Fruit fly (Drosophila melanogaster) whole organism, embryonic: ENCODE results near the gene CG32192.

ENCODE experiments used
- Bteb2 ChIP-seq: fragments of 200-800 bp; sonication (Bioruptor generic); optimal IDR thresholded peaks from 2 replicates; lab custom pipeline; 2016; ENCODE audit warnings: missing biosample characterization, missing genetic modification characterization
- CG10654 ChIP-seq: fragments of 200-800 bp; sonication (Bioruptor generic); optimal IDR thresholded peaks from 2 replicates; lab custom pipeline; 2016; ENCODE audit warnings: missing biosample characterization, missing genetic modification characterization
- CG11247 ChIP-seq: fragments of 200-800 bp; sonication (Bioruptor generic); IDR thresholded peaks from 2 replicates; pipeline ENCODE4 v1.3.6; 2022; ENCODE audit warnings: missing biosample characterization, missing genetic modification characterization
- CG11398 ChIP-seq: fragments of 200-800 bp; sonication (Bioruptor generic); optimal IDR thresholded peaks from 2 replicates; lab custom pipeline; 2016; ENCODE audit warnings: missing biosample characterization, missing genetic modification characterization
- CG11696 ChIP-seq: fragments of 200-800 bp; sonication (Bioruptor generic); IDR thresholded peaks from 2 replicates; pipeline ENCODE4 v1.3.6; 2022; ENCODE audit warnings: missing biosample characterization, missing genetic modification characterization
- CG12071 ChIP-seq: fragments of 200-800 bp; sonication (Bioruptor generic); optimal IDR thresholded peaks from 3 replicates; lab custom pipeline; 2018; ENCODE audit warnings: missing biosample characterization, mild to moderate bottlenecking, missing genetic modification characterization
- CG12659 ChIP-seq: fragments of 200-800 bp; sonication (Bioruptor generic); optimal IDR thresholded peaks from 3 replicates; lab custom pipeline; 2017; ENCODE audit warnings: mild to moderate bottlenecking, missing biosample characterization, missing genetic modification reagents, missing genetic modification characterization
- CG12769 ChIP-seq: fragments of 200-800 bp; sonication (Bioruptor generic); optimal IDR thresholded peaks from 2 replicates; lab custom pipeline; 2019; ENCODE audit warnings: missing biosample characterization, mild to moderate bottlenecking, missing genetic modification characterization, moderate library complexity
- CG15601 ChIP-seq: fragments of 200-800 bp; sonication (Bioruptor generic); optimal IDR thresholded peaks from 3 replicates; lab custom pipeline; 2019; ENCODE audit warnings: missing biosample characterization, mild to moderate bottlenecking, missing genetic modification characterization, moderate library complexity
- CG17802 ChIP-seq: fragments of 200-800 bp; sonication (Bioruptor generic); optimal IDR thresholded peaks from 2 replicates; lab custom pipeline; 2018; ENCODE audit warnings: missing biosample characterization, mild to moderate bottlenecking, missing genetic modification characterization, moderate library complexity
- CG2120 ChIP-seq: fragments of 200-800 bp; sonication (Bioruptor generic); optimal IDR thresholded peaks from 3 replicates; lab custom pipeline; 2016; ENCODE audit warnings: missing biosample characterization, missing genetic modification characterization
- CG32532 ChIP-seq: fragments of 200-800 bp; sonication (Bioruptor generic); IDR thresholded peaks from 2 replicates; pipeline ENCODE4 v1.3.6; 2022; ENCODE audit warnings: missing biosample characterization, missing genetic modification characterization
- CG3281 ChIP-seq: fragments of 200-800 bp; sonication (Bioruptor generic); optimal IDR thresholded peaks from 3 replicates; lab custom pipeline; 2017; ENCODE audit warnings: missing biosample characterization, mild to moderate bottlenecking, missing genetic modification characterization
- CG3847 ChIP-seq: fragments of 200-800 bp; sonication (Bioruptor generic); IDR thresholded peaks from 2 replicates; pipeline ENCODE4 v1.3.6; 2022; ENCODE audit warnings: missing biosample characterization, missing genetic modification characterization
- CG3995 ChIP-seq: fragments of 200-800 bp; sonication (Bioruptor generic); optimal IDR thresholded peaks from 3 replicates; lab custom pipeline; 2016; ENCODE audit warnings: missing biosample characterization, missing genetic modification characterization
- CG4730 ChIP-seq: fragments of 200-800 bp; sonication (Bioruptor generic); IDR thresholded peaks from 2 replicates; pipeline ENCODE4 v1.3.6; 2022; ENCODE audit warnings: missing biosample characterization, missing genetic modification characterization
- CG6854 ChIP-seq: fragments of 200-800 bp; sonication (Bioruptor generic); optimal IDR thresholded peaks from 3 replicates; lab custom pipeline; 2017; ENCODE audit warnings: missing biosample characterization, mild to moderate bottlenecking, missing genetic modification characterization
- CG7556 ChIP-seq: fragments of 200-800 bp; sonication (Bioruptor generic); optimal IDR thresholded peaks from 2 replicates; lab custom pipeline; 2017; ENCODE audit warnings: missing biosample characterization, mild to moderate bottlenecking, missing genetic modification characterization
- CG8359 ChIP-seq: fragments of 200-800 bp; sonication (Bioruptor generic); optimal IDR thresholded peaks from 2 replicates; lab custom pipeline; 2017; ENCODE audit warnings: missing biosample characterization, mild to moderate bottlenecking, missing genetic modification characterization, borderline replicate concordance
- CG9215 ChIP-seq: fragments of 200-800 bp; sonication (Bioruptor generic); IDR thresholded peaks from 2 replicates; pipeline ENCODE4 v1.3.6; 2022; ENCODE audit warnings: missing biosample characterization, missing genetic modification characterization
- Elba2 ChIP-seq: fragments of 200-800 bp; sonication (Bioruptor generic); optimal IDR thresholded peaks from 3 replicates; lab custom pipeline; 2016; ENCODE audit warnings: missing biosample characterization, missing genetic modification characterization
- Ets65A ChIP-seq: fragments of 200-800 bp; sonication (Bioruptor generic); peaks from one replicate; lab custom pipeline; 2016; ENCODE audit warnings: missing biosample characterization, missing genetic modification characterization
- Gsc ChIP-seq: fragments of 200-800 bp; sonication (Bioruptor generic); IDR thresholded peaks from 2 replicates; pipeline ENCODE4 v1.3.6; 2022; ENCODE audit warnings: missing biosample characterization, missing genetic modification characterization
- Med ChIP-seq: fragments of 200-800 bp; sonication (Bioruptor generic); peaks from one replicate; lab custom pipeline; 2016; ENCODE audit warnings: missing biosample characterization, missing genetic modification characterization, mild to moderate bottlenecking, inconsistent platforms, moderate library complexity
- Nf-YB ChIP-seq: fragments of 200-800 bp; sonication (Bioruptor generic); optimal IDR thresholded peaks from 3 replicates; lab custom pipeline; 2019; ENCODE audit warnings: missing biosample characterization, mild to moderate bottlenecking, missing genetic modification characterization, moderate library complexity
- Spps ChIP-seq: fragments of 200-800 bp; sonication (Bioruptor generic); optimal IDR thresholded peaks from 2 replicates; lab custom pipeline; 2018; ENCODE audit warnings: missing biosample characterization, mild to moderate bottlenecking, missing genetic modification characterization
- Sry-δ ChIP-seq: fragments of 200-800 bp; sonication (Bioruptor generic); optimal IDR thresholded peaks from 2 replicates; lab custom pipeline; 2016; ENCODE audit warnings: missing biosample characterization, missing genetic modification characterization
- ab ChIP-seq: fragments of 200-800 bp; sonication (Bioruptor generic); optimal IDR thresholded peaks from 2 replicates; lab custom pipeline; 2016; ENCODE audit warnings: missing biosample characterization, missing genetic modification characterization
- ac ChIP-seq: fragments of 200-800 bp; sonication (Bioruptor generic); optimal IDR thresholded peaks from 3 replicates; lab custom pipeline; 2017; ENCODE audit warnings: missing biosample characterization, mild to moderate bottlenecking, missing genetic modification characterization
- bigmax ChIP-seq: fragments of 200-800 bp; sonication (Bioruptor generic); optimal IDR thresholded peaks from 2 replicates; lab custom pipeline; 2018; ENCODE audit warnings: missing biosample characterization, mild to moderate bottlenecking, missing genetic modification characterization
- caup ChIP-seq: fragments of 200-800 bp; sonication (Bioruptor generic); optimal IDR thresholded peaks from 3 replicates; lab custom pipeline; 2017; ENCODE audit warnings: missing biosample characterization, mild to moderate bottlenecking, missing genetic modification characterization, moderate library complexity; ENCODE audit not compliant: severe bottlenecking
- cg ChIP-seq: fragments of 200-800 bp; sonication (Bioruptor generic); optimal IDR thresholded peaks from 3 replicates; lab custom pipeline; 2019; ENCODE audit warnings: missing biosample characterization, mild to moderate bottlenecking, missing genetic modification characterization, moderate library complexity
- da ChIP-seq: fragments of 200-800 bp; sonication (Bioruptor generic); optimal IDR thresholded peaks from 2 replicates; lab custom pipeline; 2016; ENCODE audit warnings: missing biosample characterization, missing genetic modification characterization
- eyg ChIP-seq: fragments of 200-800 bp; sonication (Bioruptor generic); optimal IDR thresholded peaks from 3 replicates; lab custom pipeline; 2016; ENCODE audit warnings: missing biosample characterization, missing genetic modification characterization
- fd96Cb ChIP-seq: fragments of 200-800 bp; sonication (Bioruptor generic); optimal IDR thresholded peaks from 2 replicates; lab custom pipeline; 2018; ENCODE audit warnings: missing biosample characterization, mild to moderate bottlenecking, missing genetic modification characterization, moderate library complexity
- grau ChIP-seq: fragments of 200-800 bp; optimal IDR thresholded peaks from 3 replicates; lab custom pipeline; 2019; ENCODE audit warnings: missing biosample characterization, mild to moderate bottlenecking, missing genetic modification characterization, moderate library complexity
- h ChIP-seq: fragments of >200 bp; optimal IDR thresholded peaks from 2 replicates; lab custom pipeline; 2017
- kah ChIP-seq: fragments of 200-800 bp; sonication (Bioruptor generic); optimal IDR thresholded peaks from 2 replicates; lab custom pipeline; 2018; ENCODE audit warnings: missing biosample characterization, mild to moderate bottlenecking, missing genetic modification characterization
- lab ChIP-seq: fragments of 200-800 bp; sonication (Bioruptor generic); optimal IDR thresholded peaks from 3 replicates; lab custom pipeline; 2017; ENCODE audit warnings: missing biosample characterization, missing genetic modification characterization, mild to moderate bottlenecking, moderate library complexity, missing genetic modification reagents
- nerfin-2 ChIP-seq: fragments of 200-800 bp; sonication (Bioruptor generic); IDR thresholded peaks from 2 replicates; pipeline ENCODE4 v1.3.6; 2022; ENCODE audit warnings: missing biosample characterization, missing genetic modification characterization; ENCODE audit not compliant: partially characterized antibody
- pb ChIP-seq: fragments of 200-800 bp; sonication (Bioruptor generic); optimal IDR thresholded peaks from 3 replicates; lab custom pipeline; 2016; ENCODE audit warnings: missing biosample characterization, missing genetic modification characterization
- pho ChIP-seq: fragments of 200-800 bp; sonication (Bioruptor generic); optimal IDR thresholded peaks from 2 replicates; lab custom pipeline; 2016; ENCODE audit warnings: missing biosample characterization, missing genetic modification characterization
- pros ChIP-seq: fragments of 200-800 bp; sonication (Bioruptor generic); optimal IDR thresholded peaks from 3 replicates; lab custom pipeline; 2019; ENCODE audit warnings: missing biosample characterization, mild to moderate bottlenecking, missing genetic modification characterization, moderate library complexity
- ranshi ChIP-seq: fragments of 200-800 bp; sonication (Bioruptor generic); IDR thresholded peaks from 2 replicates; pipeline ENCODE4 v1.3.6; 2022; ENCODE audit warnings: missing biosample characterization, missing genetic modification characterization
- row ChIP-seq: fragments of 200-800 bp; sonication (Bioruptor generic); IDR thresholded peaks from 3 replicates; pipeline ENCODE4 v1.3.6; 2022; ENCODE audit warnings: missing biosample characterization, missing genetic modification characterization
- run ChIP-seq: fragments of 200-800 bp; sonication (Bioruptor generic); optimal IDR thresholded peaks from 3 replicates; lab custom pipeline; 2018; ENCODE audit warnings: missing biosample characterization, mild to moderate bottlenecking, missing genetic modification characterization
- stwl ChIP-seq: fragments of 200-800 bp; sonication (Bioruptor generic); optimal IDR thresholded peaks from 3 replicates; lab custom pipeline; 2018; ENCODE audit warnings: missing biosample characterization, mild to moderate bottlenecking, missing genetic modification characterization, moderate library complexity
- tgo ChIP-seq: fragments of 200-800 bp; sonication (Bioruptor generic); IDR thresholded peaks from 3 replicates; pipeline ENCODE4 v1.3.6; 2022; ENCODE audit warnings: missing biosample characterization, missing genetic modification characterization
- tna ChIP-seq: fragments of 200-800 bp; sonication (Bioruptor generic); IDR thresholded peaks from 2 replicates; pipeline ENCODE4 v1.3.6; 2022; ENCODE audit warnings: missing biosample characterization, missing genetic modification characterization; ENCODE audit not compliant: partially characterized antibody
- tx ChIP-seq: fragments of 200-800 bp; sonication (Bioruptor generic); optimal IDR thresholded peaks from 2 replicates; lab custom pipeline; 2016; ENCODE audit warnings: missing biosample characterization, missing genetic modification characterization
- vnd ChIP-seq: fragments of 200-800 bp; sonication (Bioruptor generic); IDR thresholded peaks from 3 replicates; pipeline ENCODE4 v1.3.6; 2022; ENCODE audit warnings: missing biosample characterization, missing genetic modification characterization; ENCODE audit not compliant: partially characterized antibody
- z ChIP-seq: fragments of 200-800 bp; sonication (Bioruptor generic); IDR thresholded peaks from 3 replicates; pipeline ENCODE4 v1.3.6; 2022; ENCODE audit warnings: missing biosample characterization, missing genetic modification characterization

Gene CG32192

dm6 chr3L:18088027-18088426 is 47.9 kb downstream of the CG32192 start (continued):
- TF ChIP-seq CG12071 (no peak), CG32532 (GFP tag; lab: Robert Waterston, UW) (no peak), fd96Cb (tag; lab: Kevin White, UChicago) (no peak), CG11247 (GFP tag; lab: Robert Waterston, UW) (no peak), CG17802 (no peak), CG15601 (tag; lab: Kevin White, UChicago) (peak; percentile 33), Ets65A (GFP tag; lab: Kevin White, UChicago) (peak; percentile 69), pb (no peak), pho (GFP tag; lab: Kevin White, UChicago) (no peak), CG9215 (GFP tag; lab: Robert Waterston, UW) (no peak), Bteb2 (GFP tag; lab: Kevin White, UChicago) (no peak), CG3847 (GFP tag; lab: Robert Waterston, UW) (no peak), CG8359 (GFP tag; lab: Kevin White, UChicago) (no peak), CG11398 (no peak), row (no peak), CG4730 (GFP tag; lab: Robert Waterston, UW) (no peak), run (tag; lab: Kevin White, UChicago) (no peak), ac (GFP tag; lab: Kevin White, UChicago) (no peak), lab (GFP tag; lab: Kevin White, UChicago) (no peak), CG2120 (no peak), tgo (no peak), ab (GFP tag; lab: Kevin White, UChicago) (no peak), CG7556 (no peak), Spps (tag; lab: Kevin White, UChicago) (no peak), CG6854 (no peak), Elba2 (GFP tag; lab: Kevin White, UChicago) (no peak), eyg (no peak), CG3995 (GFP tag; lab: Kevin White, UChicago) (no peak), cg (no peak), da (no peak), stwl (tag; lab: Kevin White, UChicago) (peak; percentile 100), Nf-YB (GFP tag; lab: Kevin White, UChicago) (no peak), Gsc (GFP tag; lab: Robert Waterston, UW) (no peak), pros (GFP tag; lab: Kevin White, UChicago) (no peak), ranshi (GFP tag; lab: Robert Waterston, UW) (no peak), nerfin-2 (GFP tag; lab: Robert Waterston, UW) (peak; percentile 18; the same call in 1 of the 2 replicates), tx (GFP tag; lab: Kevin White, UChicago) (no peak), kah (GFP tag; lab: Kevin White, UChicago) (no peak), CG11696 (GFP tag; lab: Robert Waterston, UW) (no peak), caup (GFP tag; lab: Kevin White, UChicago) (no peak), CG10654 (no peak), z (GFP tag; lab: Robert Waterston, UW) (no peak), bigmax (GFP tag; lab: Kevin White, UChicago) (no peak), Med (GFP tag; lab: Kevin White, UChicago) (peak; percentile 84), CG3281 (GFP tag; lab: Kevin White, UChicago) (no peak), h (lab: Kevin White, UChicago) (no peak), grau (tag; lab: Kevin White, UChicago) (no peak), CG12659 (GFP tag; lab: Kevin White, UChicago) (peak; percentile 30), Sry-δ (no peak), vnd (GFP tag; lab: Robert Waterston, UW) (no peak), tna (GFP tag; lab: Robert Waterston, UW) (no peak), CG12769 (tag; lab: Kevin White, UChicago) (peak; percentile 17)
